Worm (Caenorhabditis elegans) whole organism, early embryonic: ENCODE measurements around the gene Y43F8C.7.

ENCODE experiments used
- aly-1 ChIP-seq: sonication (generic microtip); optimal IDR thresholded peaks from 2 replicates; lab custom pipeline; 2016; ENCODE audit warnings: missing genetic modification characterization, missing compliant biosample characterization
- ama-1 ChIP-seq: fragments of 150-350 bp; optimal IDR thresholded peaks from 2 replicates; lab custom pipeline; 2014
- hmbx-1 ChIP-seq: sonication (generic microtip); optimal IDR thresholded peaks from 2 replicates; lab custom pipeline; 2016; ENCODE audit warnings: mild to moderate bottlenecking, missing genetic modification characterization, missing compliant biosample characterization

DNA sequence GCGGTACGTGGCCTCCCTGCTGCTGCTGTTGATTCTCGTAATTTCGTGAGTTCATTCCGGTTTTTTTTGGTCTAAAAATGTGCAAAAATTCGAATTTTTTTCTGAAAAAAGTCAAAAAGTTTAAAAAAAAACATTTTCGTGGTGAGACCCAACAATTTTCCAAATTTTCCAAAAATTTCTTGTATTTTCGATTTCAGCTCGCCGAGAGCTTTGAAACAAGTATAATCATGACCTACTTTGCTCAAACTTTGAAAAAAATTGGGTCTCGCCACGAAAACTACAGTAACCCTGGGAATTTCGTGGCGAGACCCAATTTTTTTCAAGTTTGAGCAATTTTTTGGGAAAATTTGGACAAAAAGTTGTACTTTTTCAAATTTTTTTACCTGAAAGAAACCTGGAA is 3.0 kb downstream of the Y43F8C.7 start, which contains the start of gene Y43F8C.6:
- TF ChIP-seq aly-1 (no peak), hmbx-1 (tag; lab: Kevin White, UChicago) (no peak), ama-1 (lab: Kevin White, UChicago) (no peak)
